Worm (Caenorhabditis elegans): Measurements from ENCODE around the gene trm-1.

DNA sequence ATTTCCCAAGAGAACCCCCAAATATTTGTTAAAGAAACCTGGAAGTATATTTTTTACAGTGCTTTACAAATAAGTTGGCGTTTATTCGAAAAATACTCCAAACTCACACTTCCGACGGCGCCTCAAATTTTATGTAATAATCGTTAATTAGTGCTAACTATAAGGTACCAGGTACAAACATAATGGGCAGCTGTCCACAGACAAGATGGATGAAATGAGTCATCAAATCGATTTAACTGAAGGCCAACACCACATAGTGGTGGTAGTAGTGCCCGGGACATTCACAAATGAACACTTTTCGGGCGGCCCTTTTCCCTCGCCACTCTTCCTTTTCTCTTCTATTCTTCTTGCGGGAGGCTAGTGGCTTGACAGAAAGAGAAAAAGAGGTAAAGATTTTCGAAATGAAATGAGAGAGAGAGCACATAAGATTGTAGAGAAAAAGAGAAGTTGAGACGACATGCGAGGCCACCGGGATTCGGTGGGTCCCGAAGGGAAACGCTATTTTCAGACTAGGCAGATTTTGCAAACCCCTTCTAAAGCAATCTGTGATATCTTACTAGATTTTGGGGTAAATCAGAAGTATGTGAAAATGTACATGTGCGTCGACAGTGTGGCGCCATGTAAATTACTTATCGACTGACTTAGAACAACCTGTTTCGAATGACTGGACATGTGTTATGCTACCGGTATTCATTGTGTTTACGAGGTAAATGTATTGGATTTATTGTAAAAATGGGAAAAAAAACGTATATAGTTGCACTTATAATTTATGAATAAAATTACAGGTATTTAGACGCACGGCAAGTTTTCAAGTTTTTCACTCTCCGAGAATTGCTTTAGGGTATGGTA is 45.9 kb downstream of the trm-1 start:
- TF ChIP-seq tbx-2 (tag; optimal IDR thresholded peaks at IDR 0.05): peak; percentile 18
- TF ChIP-seq ceh-6 (GFP tag; optimal IDR thresholded peaks at IDR 0.05): no peak
- no peak for TF ChIP-seq npax-4 (tag; optimal IDR thresholded peaks at IDR 0.05)
- no peak for TF ChIP-seq hlh-13 (GFP tag; optimal IDR thresholded peaks at IDR 0.05)
- TF ChIP-seq nhr-11 (tag; optimal IDR thresholded peaks at IDR 0.05): no peak
- TF ChIP-seq rnt-1 (tag; optimal IDR thresholded peaks at IDR 0.05): peak; percentile 29
- TF ChIP-seq mec-3 (tag; optimal IDR thresholded peaks at IDR 0.05; ENCODE audit: borderline replicate concordance): no peak
- no peak for TF ChIP-seq pha-4 (tag; optimal IDR thresholded peaks at IDR 0.05)
- TF ChIP-seq K09A11.1 (tag; optimal IDR thresholded peaks at IDR 0.05; ENCODE audit: insufficient read depth): no peak

Measured in whole organism, late embryonic.